Fruit fly (Drosophila melanogaster) whole organism, wandering third instar larva: Measurements from ENCODE around the gene Or74a.

Experiments used
- CG32264 ChIP-seq: fragments of 200-800 bp; sonication (Bioruptor generic); optimal IDR thresholded peaks from 2 replicates; lab custom pipeline; 2016; ENCODE audit warnings: missing biosample characterization, missing genetic modification characterization
- CrebA ChIP-seq: fragments of 200-800 bp; sonication (Bioruptor generic); optimal IDR thresholded peaks from 2 replicates; lab custom pipeline; 2016; ENCODE audit warnings: missing biosample characterization, mild to moderate bottlenecking, missing genetic modification characterization, borderline replicate concordance
- Dfd ChIP-seq: fragments of >200 bp; optimal IDR thresholded peaks from 2 replicates; lab custom pipeline; 2017; ENCODE audit warnings: missing biosample characterization, missing genetic modification characterization
- GATAd ChIP-seq: sonication (Bioruptor generic); optimal IDR thresholded peaks from 2 replicates; lab custom pipeline; 2016; ENCODE audit warnings: missing biosample characterization, missing genetic modification characterization
- Hnf4 ChIP-seq: fragments of 200-800 bp; sonication (Bioruptor generic); optimal IDR thresholded peaks from 2 replicates; lab custom pipeline; 2016; ENCODE audit warnings: missing biosample characterization, mild to moderate bottlenecking, missing genetic modification characterization
- Hr78 ChIP-seq: fragments of >200 bp; optimal IDR thresholded peaks from 2 replicates; lab custom pipeline; 2017; ENCODE audit warnings: missing biosample characterization, missing genetic modification characterization
- Jra ChIP-seq: sonication (Bioruptor generic); optimal IDR thresholded peaks from 2 replicates; lab custom pipeline; 2016; ENCODE audit warnings: missing biosample characterization, missing genetic modification characterization
- Mio ChIP-seq: sonication (Bioruptor generic); optimal IDR thresholded peaks from 2 replicates; lab custom pipeline; 2016; ENCODE audit warnings: missing biosample characterization, missing genetic modification characterization
- Myc ChIP-seq: fragments of >200 bp; optimal IDR thresholded peaks from 2 replicates; lab custom pipeline; 2017
- N ChIP-seq: fragments of >200 bp; optimal IDR thresholded peaks from 2 replicates; lab custom pipeline; 2018; ENCODE audit warnings: missing biosample characterization, missing external identifiers, missing genetic modification characterization
- OdsH ChIP-seq: fragments of 200-800 bp; sonication (Bioruptor generic); optimal IDR thresholded peaks from 2 replicates; lab custom pipeline; 2016; ENCODE audit warnings: missing biosample characterization, mild to moderate bottlenecking, missing genetic modification characterization
- Sp1 ChIP-seq: fragments of 200-800 bp; sonication (Bioruptor generic); optimal IDR thresholded peaks from 3 replicates; lab custom pipeline; 2019; ENCODE audit warnings: missing biosample characterization, mild to moderate bottlenecking, missing genetic modification characterization, moderate library complexity
- br ChIP-seq: fragments of 200-800 bp; sonication (Bioruptor generic); optimal IDR thresholded peaks from 2 replicates; lab custom pipeline; 2016; ENCODE audit warnings: missing biosample characterization, missing genetic modification characterization
- brk ChIP-seq: fragments of 200-800 bp; sonication (Bioruptor generic); optimal IDR thresholded peaks from 2 replicates; lab custom pipeline; 2016; ENCODE audit warnings: missing biosample characterization, mild to moderate bottlenecking, missing genetic modification characterization
- dl ChIP-seq, 2 experiments: fragments of 175-275, 200-275 bp in 1 of 2; fragments of 200-275 bp in 1 of 2; sonication (Bioruptor generic); optimal IDR thresholded peaks; lab custom pipeline; 2018; ENCODE audit warnings: mild to moderate bottlenecking in 2 of 2, missing biosample characterization in 2 of 2, missing genetic modification characterization in 2 of 2, moderate library complexity in 2 of 2; ENCODE audit not compliant: partially characterized antibody in 2 of 2, insufficient read depth in 1 of 2
- dmrt93B ChIP-seq: fragments of 200-800 bp; sonication (Bioruptor generic); optimal IDR thresholded peaks from 2 replicates; lab custom pipeline; 2018; ENCODE audit warnings: missing biosample characterization, mild to moderate bottlenecking, missing genetic modification characterization
- dsf ChIP-seq: sonication (Bioruptor generic); optimal IDR thresholded peaks from 2 replicates; lab custom pipeline; 2016; ENCODE audit warnings: missing biosample characterization, missing genetic modification characterization, borderline replicate concordance
- ey ChIP-seq: fragments of 200-800 bp; sonication (Bioruptor generic); optimal IDR thresholded peaks from 2 replicates; lab custom pipeline; 2016; ENCODE audit warnings: missing biosample characterization, missing genetic modification characterization
- foxo ChIP-seq, 2 experiments: fragments of 200-800 bp; sonication (Bioruptor generic); optimal IDR thresholded peaks; 2 replicates in 1 of 2; 3 replicates in 1 of 2; lab custom pipeline; 2016 to 2017; ENCODE audit warnings: missing biosample characterization in 2 of 2, missing genetic modification characterization in 2 of 2
- fru ChIP-seq: fragments of 200-800 bp; sonication (Bioruptor generic); optimal IDR thresholded peaks from 3 replicates; lab custom pipeline; 2016; ENCODE audit warnings: missing biosample characterization, mild to moderate bottlenecking, missing genetic modification characterization
- h ChIP-seq: fragments of 200-800 bp; sonication (Bioruptor generic); optimal IDR thresholded peaks from 3 replicates; lab custom pipeline; 2016; ENCODE audit warnings: missing biosample characterization, mild to moderate bottlenecking, missing genetic modification characterization
- jim ChIP-seq: fragments of 175-275, 200-325 bp; sonication (Bioruptor generic); optimal IDR thresholded peaks from 2 replicates; lab custom pipeline; 2016; ENCODE audit warnings: missing biosample characterization, mild to moderate bottlenecking, missing genetic modification characterization
- lola ChIP-seq: fragments of >200 bp; optimal IDR thresholded peaks from 2 replicates; lab custom pipeline; 2017; ENCODE audit warnings: missing biosample characterization, missing genetic modification characterization
- pan ChIP-seq: fragments of >200 bp; optimal IDR thresholded peaks from 2 replicates; lab custom pipeline; 2017
- psq ChIP-seq: fragments of 200-800 bp; sonication (Bioruptor generic); optimal IDR thresholded peaks from 3 replicates; lab custom pipeline; 2017; ENCODE audit warnings: missing biosample characterization, mild to moderate bottlenecking, missing genetic modification characterization, moderate library complexity
- rgr ChIP-seq: fragments of 200-800 bp; sonication (Bioruptor generic); optimal IDR thresholded peaks from 3 replicates; lab custom pipeline; 2016; ENCODE audit warnings: missing biosample characterization, mild to moderate bottlenecking, missing genetic modification characterization
- sage ChIP-seq: fragments of 200-800 bp; sonication (Bioruptor generic); optimal IDR thresholded peaks from 2 replicates; lab custom pipeline; 2016; ENCODE audit warnings: missing biosample characterization, mild to moderate bottlenecking, missing genetic modification characterization
- sv ChIP-seq: fragments of 200-800 bp; sonication (Bioruptor generic); optimal IDR thresholded peaks from 3 replicates; lab custom pipeline; 2016; ENCODE audit warnings: missing biosample characterization, missing genetic modification characterization
- usp ChIP-seq: fragments of >200 bp; optimal IDR thresholded peaks from 2 replicates; lab custom pipeline; 2017; ENCODE audit warnings: missing biosample characterization, missing genetic modification characterization
- woc ChIP-seq: sonication (Bioruptor generic); optimal IDR thresholded peaks from 2 replicates; lab custom pipeline; 2016; ENCODE audit warnings: missing biosample characterization, mild to moderate bottlenecking, missing genetic modification characterization

Gene Or74a

DNA sequence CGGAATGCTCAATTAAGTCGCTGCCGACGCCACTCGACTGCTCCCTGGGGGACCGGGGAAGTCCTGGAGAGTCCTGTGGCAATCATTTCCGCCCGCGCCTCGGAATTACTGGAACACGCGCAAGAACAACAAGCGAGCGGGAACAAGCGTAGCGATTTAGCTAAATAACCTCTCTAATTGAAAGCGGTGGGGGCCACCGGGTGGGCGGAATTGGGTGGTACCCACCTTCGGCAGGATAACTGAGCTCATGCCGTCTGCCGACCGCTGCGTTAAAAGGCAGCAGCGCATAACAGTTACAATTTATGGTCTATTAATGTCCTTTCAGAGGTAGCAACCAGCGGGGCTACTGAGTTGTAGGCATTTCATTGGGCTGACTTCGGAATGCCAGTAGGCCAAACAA, 17.4 kb upstream of the Or74a start:
- TF ChIP-seq jim (GFP tag; lab: Kevin White, UChicago) (no peak), foxo (GFP tag; optimal IDR thresholded peaks at IDR 0.05; lab: Kevin White, UChicago) (no peak), lola (GFP tag; lab: Kevin White, UChicago) (no peak), fru (GFP tag; lab: Kevin White, UChicago) (no peak), CG32264 (no peak), rgr (GFP tag; lab: Kevin White, UChicago) (no peak), br (GFP tag; lab: Kevin White, UChicago) (no peak), GATAd (no peak), Mio (GFP tag; lab: Kevin White, UChicago) (no peak), dmrt93B (no peak), sage (GFP tag; lab: Kevin White, UChicago) (no peak), ey (GFP tag; lab: Kevin White, UChicago) (no peak), Dfd (GFP tag; lab: Kevin White, UChicago) (no peak), CrebA (no peak), Jra (GFP tag; lab: Kevin White, UChicago) (no peak), OdsH (GFP tag; lab: Kevin White, UChicago) (no peak), Hnf4 (GFP tag; lab: Kevin White, UChicago) (no peak), usp (GFP tag; lab: Kevin White, UChicago) (no peak)
- TF ChIP-seq, all 38 proteins: peak for 0

DNA sequence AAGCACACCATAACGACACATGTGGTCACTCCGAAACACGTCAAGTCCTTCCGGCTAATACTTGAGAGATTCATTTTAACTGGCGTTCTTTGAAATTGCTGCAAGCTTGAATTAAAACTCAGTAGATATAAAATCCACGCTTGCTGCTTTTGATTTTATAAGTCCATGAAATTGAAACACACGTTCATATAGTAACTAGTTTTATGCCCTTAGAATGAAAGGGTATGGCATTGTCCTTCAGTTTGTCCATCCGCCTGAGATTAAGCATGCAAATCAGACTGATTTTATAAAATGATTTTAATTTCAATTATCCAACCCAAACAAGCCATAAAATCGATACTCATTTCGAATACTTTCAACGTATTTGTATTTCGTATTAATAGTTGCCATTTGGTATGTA, 15.6 kb upstream of the Or74a start, which contains the start of gene brv2:
TSS of gene brv2 (minus strand) at position 101 of the 400 bp plus-strand sequence.
- TF ChIP-seq lola (GFP tag; lab: Kevin White, UChicago): no peak
- TF ChIP-seq dsf (GFP tag; lab: Kevin White, UChicago): no peak
- no peak for TF ChIP-seq Dfd (GFP tag; lab: Kevin White, UChicago)

DNA sequence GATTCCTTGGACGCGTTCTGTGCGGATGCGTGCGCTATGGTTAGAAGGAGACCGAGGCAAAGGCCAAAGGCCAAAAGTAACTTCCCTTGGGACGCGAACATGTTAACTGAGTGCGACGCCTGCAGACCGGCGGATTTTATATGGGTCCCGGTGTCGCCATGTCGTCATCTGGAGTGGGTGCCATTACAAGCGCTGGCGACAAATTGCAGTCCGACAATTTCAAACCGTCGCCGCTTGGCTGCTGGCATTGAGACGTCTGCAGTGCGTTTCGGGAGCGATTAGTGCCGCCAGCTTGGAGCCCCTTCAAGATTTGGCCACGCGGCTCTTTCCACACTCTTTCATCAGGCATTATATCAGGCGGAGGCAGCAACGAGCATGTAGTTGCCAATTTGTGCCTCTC, 12.2 kb upstream of the Or74a start, which contains the start of gene CG13727:
TSS of gene CG13727 (minus strand) at position 101 of the 400 bp plus-strand sequence.
- TF ChIP-seq sv (no peak), Sp1 (GFP tag; lab: Kevin White, UChicago) (no peak), Hr78 (GFP tag; lab: Kevin White, UChicago) (no peak), dl (GFP tag; optimal IDR thresholded peaks at IDR 0.05; lab: Kevin White, UChicago; ENCODE audit: insufficient read depth in 1 of 2, partially characterized antibody in 2 of 2) (no peak), psq (GFP tag; lab: Kevin White, UChicago) (no peak), woc (no peak)

DNA sequence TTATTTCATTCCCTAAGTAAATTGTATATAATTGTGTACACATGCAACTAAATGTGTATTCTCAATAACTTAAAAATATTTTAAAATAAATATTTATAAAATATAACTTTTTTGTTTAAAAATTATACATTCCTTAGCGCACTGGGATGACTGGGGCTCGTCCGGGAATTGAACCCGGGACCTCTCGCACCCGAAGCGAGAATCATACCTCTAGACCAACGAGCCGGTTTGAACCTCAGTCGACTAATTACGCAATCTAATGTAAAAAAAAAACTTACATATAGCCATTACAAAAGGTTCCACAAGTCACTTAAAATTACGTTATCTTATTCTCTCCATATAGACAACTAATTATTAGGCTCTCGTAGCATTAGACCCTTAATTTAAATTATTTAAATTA, 10.8 kb upstream of the Or74a start:
- TF ChIP-seq jim (GFP tag; lab: Kevin White, UChicago): no peak
- TF ChIP-seq foxo (GFP tag; optimal IDR thresholded peaks at IDR 0.05; lab: Kevin White, UChicago): no peak
- TF ChIP-seq Mio (GFP tag; lab: Kevin White, UChicago): no peak
- TF ChIP-seq psq (GFP tag; lab: Kevin White, UChicago): no peak
- TF ChIP-seq N: no peak
- TF ChIP-seq h: no peak
- TF ChIP-seq, all 38 proteins: peak for 0

DNA sequence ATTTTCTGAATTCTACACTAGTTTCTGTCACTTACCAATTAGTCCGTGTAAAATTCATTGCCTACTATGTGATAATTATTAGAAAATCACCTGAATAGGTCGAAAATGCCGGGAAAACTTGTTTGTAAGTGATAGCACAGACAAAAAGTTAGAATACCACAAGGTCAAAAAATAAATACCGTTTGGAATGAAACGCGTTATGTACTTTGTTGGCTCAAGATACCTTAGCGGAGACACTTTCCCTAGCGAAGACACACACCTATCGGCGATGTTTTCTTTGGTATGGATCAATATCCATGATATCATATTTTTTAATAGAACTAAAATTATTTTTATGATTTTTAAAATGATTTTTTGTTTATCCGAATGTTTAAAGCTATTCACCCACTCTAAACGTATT, 10.2 kb upstream of the Or74a start, which contains the start of gene CG6479:
TSS of gene CG6479 (minus strand) at position 141 of the 400 bp plus-strand sequence.
- TF ChIP-seq br (GFP tag; lab: Kevin White, UChicago) (no peak), Myc (lab: Kevin White, UChicago) (peak; percentile 55)

DNA sequence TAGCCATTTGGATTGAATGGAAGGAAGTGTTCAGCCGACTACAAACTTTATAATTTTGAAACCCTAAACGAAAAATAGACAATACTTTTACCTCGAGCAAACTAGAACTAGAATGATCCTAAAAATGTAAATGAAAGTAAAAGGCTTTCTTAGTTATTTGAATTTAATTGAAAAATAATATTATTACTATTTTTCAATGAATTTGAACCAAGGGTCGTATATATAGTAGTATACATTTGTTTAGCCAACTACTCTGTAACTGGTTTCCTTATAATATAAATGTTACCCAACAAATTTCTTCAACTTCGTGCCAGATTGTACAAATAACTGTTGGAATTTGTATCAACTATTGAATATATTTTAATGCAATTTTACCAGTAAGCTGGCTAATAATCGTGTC, 3.6 kb downstream of the Or74a start, which contains the start of gene CG13725:
TSS of gene CG13725 (minus strand) at position 101 of the 400 bp plus-strand sequence.
- TF ChIP-seq foxo (GFP tag; optimal IDR thresholded peaks at IDR 0.05; lab: Kevin White, UChicago) (no peak), CG32264 (no peak), pan (lab: Kevin White, UChicago) (no peak), brk (no peak), Myc (lab: Kevin White, UChicago) (no peak), dsf (GFP tag; lab: Kevin White, UChicago) (no peak), N (no peak), dmrt93B (no peak), fru (GFP tag; lab: Kevin White, UChicago) (no peak), rgr (GFP tag; lab: Kevin White, UChicago) (no peak), lola (GFP tag; lab: Kevin White, UChicago) (no peak), psq (GFP tag; lab: Kevin White, UChicago) (no peak), woc (no peak)
